Worm (Caenorhabditis elegans) whole organism, midembryonic: ENCODE measurements around the gene C53A5.17.

Experiments used
- flt-1 ChIP-seq: fragments of 200-800 bp; sonication (Bioruptor generic); IDR thresholded peaks from 2 replicates; pipeline ENCODE4 v1.3.6; 2022; ENCODE audit warnings: missing genetic modification characterization, missing compliant biosample characterization
- klf-2 ChIP-seq: fragments of 200-800 bp; sonication (Bioruptor generic); conservative IDR thresholded peaks from 2 replicates; pipeline ENCODE4 v1.3.6; 2022; ENCODE audit warnings: missing genetic modification reagents, missing genetic modification characterization, missing compliant biosample characterization
- tab-1 ChIP-seq: fragments of 200-800 bp; sonication (Bioruptor generic); IDR thresholded peaks from 2 replicates; pipeline ENCODE4 v1.3.6; 2022; ENCODE audit warnings: missing genetic modification characterization, missing compliant biosample characterization
- ztf-29 ChIP-seq: fragments of 200-800 bp; sonication (Bioruptor generic); IDR thresholded peaks from 2 replicates; pipeline ENCODE4 v1.3.6; 2022; ENCODE audit warnings: missing genetic modification reagents, missing genetic modification characterization, missing compliant biosample characterization

ce11 chrV:14558757-14559156 lies 37.9 kb upstream of the C53A5.17 start, which contains the start of gene C53A5.9:
- TF ChIP-seq tab-1 (GFP tag; lab: Robert Waterston, UW) (no peak), klf-2 (GFP tag; lab: Robert Waterston, UW) (no peak), ztf-29 (GFP tag; lab: Robert Waterston, UW) (no peak), flt-1 (no peak)
